Fruit fly (Drosophila melanogaster) Kc167 (cell line): ENCODE measurements around the gene CG14857.

Experiments
- Myc ChIP-seq: fragments of >200 bp; optimal IDR thresholded peaks from 2 replicates; lab custom pipeline; 2017; ENCODE audit warnings: missing external identifiers
- insv ChIP-seq: fragments of >200 bp; optimal IDR thresholded peaks from 3 replicates; lab custom pipeline; 2018; ENCODE audit warnings: missing external identifiers
- psq ChIP-seq: fragments of >200 bp; optimal IDR thresholded peaks from 2 replicates; lab custom pipeline; 2017; ENCODE audit warnings: missing external identifiers
- ttk ChIP-seq: sonication (Bioruptor generic); optimal IDR thresholded peaks from 2 replicates; lab custom pipeline; 2017; ENCODE audit warnings: missing external identifiers

- TF ChIP-seq Myc (lab: Kevin White, UChicago) (no peak), ttk (lab: Kevin White, UChicago) (no peak), insv (no peak), psq (lab: Kevin White, UChicago) (no peak)
Measured at dm6 chr3R:14780747-14781146, 20.8 kb upstream of the CG14857 start.
